Worm (Caenorhabditis elegans) whole organism, L4 larva: ENCODE results near the gene C27H5.2.

Source experiments
- mxl-3 ChIP-seq: fragments of 200-800 bp; sonication (Bioruptor generic); optimal IDR thresholded peaks from 2 replicates; lab custom pipeline; 2018; ENCODE audit warnings: mild to moderate bottlenecking, missing genetic modification characterization, missing compliant biosample characterization
- unc-130 ChIP-seq: sonication (generic microtip); optimal IDR thresholded peaks from 2 replicates; lab custom pipeline; 2016; ENCODE audit warnings: missing genetic modification reagents, missing genetic modification characterization, missing compliant biosample characterization
- ztf-11 ChIP-seq: fragments of 150-350 bp; optimal IDR thresholded peaks from 2 replicates; lab custom pipeline; 2014; ENCODE audit warnings: missing biosample characterization, missing genetic modification characterization

DNA sequence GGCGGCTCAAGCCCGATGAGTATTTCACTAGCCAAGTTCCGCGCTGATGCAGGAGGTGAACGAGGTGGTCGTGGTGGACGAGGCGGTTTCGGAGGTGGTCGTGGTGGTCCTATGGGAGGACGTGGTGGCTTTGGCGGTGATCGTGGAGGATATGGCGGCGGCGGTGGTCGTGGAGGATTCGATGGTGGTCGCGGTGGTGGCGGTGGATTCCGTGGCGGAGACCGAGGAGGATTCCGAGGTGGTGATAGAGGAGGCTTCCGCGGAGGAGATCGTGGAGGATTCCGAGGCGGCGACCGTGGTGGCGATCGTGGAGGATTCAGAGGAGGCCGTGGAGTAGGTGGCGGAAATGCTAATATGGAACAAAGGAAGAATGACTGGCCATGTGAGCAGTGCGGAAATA, 670 bp upstream of the C27H5.2 start:
- no peak for TF ChIP-seq unc-130 (GFP tag; lab: Kevin White, UChicago)
- TF ChIP-seq ztf-11 (tag; lab: Kevin White, UChicago) = no peak
- no peak for TF ChIP-seq mxl-3 (GFP tag; lab: Kevin White, UChicago)
